Fruit fly (Drosophila melanogaster): ENCODE results near the gene CG4393.

DNA sequence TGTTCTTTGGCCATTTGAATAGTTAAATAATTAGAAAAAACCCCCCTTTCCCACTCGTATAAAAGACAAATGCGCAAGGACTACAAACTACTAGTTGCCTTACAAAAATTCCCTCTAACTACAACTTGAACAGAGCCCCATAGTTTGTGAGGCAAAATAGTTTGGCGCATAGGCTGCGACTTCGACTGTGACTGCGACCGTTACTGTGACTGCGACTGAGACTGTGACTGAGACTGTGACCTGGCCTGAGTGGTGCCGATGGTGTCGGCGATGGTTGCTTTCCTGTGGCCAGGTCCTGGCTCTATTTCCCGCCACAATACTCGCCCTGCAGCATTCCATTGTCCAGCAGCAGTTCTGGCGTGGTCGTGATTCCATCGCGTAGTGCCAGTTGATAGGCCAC lies 7.3 kb downstream of the CG4393 start:
- TF ChIP-seq ey (GFP tag; optimal IDR thresholded peaks at IDR 0.05) = no peak
- TF ChIP-seq fru (GFP tag; optimal IDR thresholded peaks at IDR 0.05) = no peak

All from whole organism, wandering third instar larva.